Fruit fly (Drosophila melanogaster) whole organism, adult: ENCODE data around the gene CG1116.

Experiments used
- CG11617 ChIP-seq: fragments of 200-800 bp; sonication (Bioruptor generic); optimal IDR thresholded peaks from 2 replicates; lab custom pipeline; 2017; ENCODE audit warnings: mild to moderate bottlenecking, missing biosample characterization, missing genetic modification reagents, missing genetic modification characterization
- CG12768 ChIP-seq: fragments of 200-800 bp; sonication (Bioruptor generic); optimal IDR thresholded peaks from 2 replicates; lab custom pipeline; 2017; ENCODE audit warnings: missing biosample characterization, missing genetic modification characterization, mild to moderate bottlenecking, moderate library complexity, missing genetic modification reagents
- CG14711 ChIP-seq: fragments of 200-800 bp; sonication (Bioruptor generic); optimal IDR thresholded peaks from 2 replicates; lab custom pipeline; 2018; ENCODE audit warnings: missing biosample characterization, mild to moderate bottlenecking, missing genetic modification characterization, moderate library complexity
- CG1620 ChIP-seq: fragments of 200-800 bp; sonication (Bioruptor generic); optimal IDR thresholded peaks from 2 replicates; lab custom pipeline; 2016; ENCODE audit warnings: missing biosample characterization, missing genetic modification characterization
- CG33017 ChIP-seq: fragments of 200-800 bp; sonication (Bioruptor generic); optimal IDR thresholded peaks from 2 replicates; lab custom pipeline; 2018; ENCODE audit warnings: missing biosample characterization, mild to moderate bottlenecking, missing genetic modification characterization, moderate library complexity
- CG5204 ChIP-seq: fragments of 200-800 bp; sonication (Bioruptor generic); optimal IDR thresholded peaks from 2 replicates; lab custom pipeline; 2016; ENCODE audit warnings: missing biosample characterization, missing genetic modification characterization
- CG7045 ChIP-seq: fragments of 200-800 bp; sonication (Bioruptor generic); optimal IDR thresholded peaks from 2 replicates; lab custom pipeline; 2017; ENCODE audit warnings: missing biosample characterization, mild to moderate bottlenecking, missing genetic modification characterization
- CG7101 ChIP-seq: fragments of 200-800 bp; sonication (Bioruptor generic); optimal IDR thresholded peaks from 2 replicates; lab custom pipeline; 2018; ENCODE audit warnings: missing biosample characterization, mild to moderate bottlenecking, missing genetic modification characterization, moderate library complexity
- Clk ChIP-seq: fragments of 200-800 bp; sonication (Bioruptor generic); optimal IDR thresholded peaks from 2 replicates; lab custom pipeline; 2017; ENCODE audit warnings: missing biosample characterization, missing genetic modification characterization
- Crg-1 ChIP-seq: fragments of 200-800 bp; sonication (Bioruptor generic); optimal IDR thresholded peaks from 2 replicates; lab custom pipeline; 2016; ENCODE audit warnings: missing biosample characterization, missing genetic modification characterization
- Hr96 ChIP-seq: fragments of 200-800 bp; sonication (Bioruptor generic); optimal IDR thresholded peaks from 2 replicates; lab custom pipeline; 2016; ENCODE audit warnings: missing biosample characterization, missing genetic modification characterization
- Mnt ChIP-seq: fragments of 200-800 bp; sonication (Bioruptor generic); optimal IDR thresholded peaks from 2 replicates; lab custom pipeline; 2016; ENCODE audit warnings: missing biosample characterization, mild to moderate bottlenecking, missing genetic modification characterization
- bab1 ChIP-seq: fragments of 200-800 bp; sonication (Bioruptor generic); optimal IDR thresholded peaks from 3 replicates; lab custom pipeline; 2019; ENCODE audit warnings: missing biosample characterization, mild to moderate bottlenecking, missing genetic modification characterization, moderate library complexity
- cic ChIP-seq: fragments of 200-800 bp; sonication (Bioruptor generic); optimal IDR thresholded peaks from 2 replicates; lab custom pipeline; 2017; ENCODE audit warnings: missing biosample characterization, mild to moderate bottlenecking, missing genetic modification characterization, moderate library complexity
- cnc ChIP-seq, 2 experiments: fragments of >200 bp; optimal IDR thresholded peaks; 2 replicates each; lab custom pipeline; 2017
- kay ChIP-seq: fragments of 200-800 bp; sonication (Bioruptor generic); peaks from one replicate; lab custom pipeline; 2016; ENCODE audit warnings: missing biosample characterization, missing genetic modification characterization, borderline replicate concordance
- ovo ChIP-seq: fragments of 200-800 bp; sonication (Bioruptor generic); optimal IDR thresholded peaks from 2 replicates; lab custom pipeline; 2016; ENCODE audit warnings: missing biosample characterization, missing genetic modification characterization
- pad ChIP-seq: fragments of 200-800 bp; sonication (Bioruptor generic); optimal IDR thresholded peaks from 3 replicates; lab custom pipeline; 2017; ENCODE audit warnings: missing biosample characterization, missing genetic modification characterization, mild to moderate bottlenecking, moderate library complexity, missing genetic modification reagents
- tj ChIP-seq: fragments of 200-800 bp; sonication (Bioruptor generic); optimal IDR thresholded peaks from 3 replicates; lab custom pipeline; 2017; ENCODE audit warnings: missing biosample characterization, mild to moderate bottlenecking, missing genetic modification characterization, moderate library complexity
- toe ChIP-seq: fragments of 200-800 bp; sonication (Bioruptor generic); optimal IDR thresholded peaks from 2 replicates; lab custom pipeline; 2016; ENCODE audit warnings: missing biosample characterization, missing genetic modification characterization

The CG1116 gene

dm6 chr3R:5199581-5199980 lies 19.9 kb upstream of the CG1116 start:
- TF ChIP-seq cnc (optimal IDR thresholded peaks at IDR 0.05; lab: Kevin White, UChicago) (no peak), Crg-1 (GFP tag; lab: Kevin White, UChicago) (no peak), CG12768 (GFP tag; lab: Kevin White, UChicago) (no peak), CG7045 (GFP tag; lab: Kevin White, UChicago) (no peak), cic (GFP tag; lab: Kevin White, UChicago) (no peak), tj (GFP tag; lab: Kevin White, UChicago) (no peak), CG33017 (no peak), CG14711 (tag; lab: Kevin White, UChicago) (no peak), Hr96 (GFP tag; lab: Kevin White, UChicago) (no peak), pad (GFP tag; lab: Kevin White, UChicago) (no peak), CG11617 (GFP tag; lab: Kevin White, UChicago) (no peak), Clk (GFP tag; lab: Kevin White, UChicago) (no peak), Mnt (GFP tag; lab: Kevin White, UChicago) (no peak), kay (GFP tag; lab: Kevin White, UChicago) (no peak), ovo (GFP tag; lab: Kevin White, UChicago) (no peak), toe (no peak), CG1620 (no peak)

dm6 chr3R:5203796-5204195 lies 15.7 kb upstream of the CG1116 start:
- TF ChIP-seq ovo (GFP tag; lab: Kevin White, UChicago) = no peak
- TF ChIP-seq CG11617 (GFP tag; lab: Kevin White, UChicago) = no peak
- TF ChIP-seq CG7101 (tag; lab: Kevin White, UChicago) = no peak
- TF ChIP-seq pad (GFP tag; lab: Kevin White, UChicago) = no peak
- no peak for TF ChIP-seq CG14711 (tag; lab: Kevin White, UChicago)
- TF ChIP-seq kay (GFP tag; lab: Kevin White, UChicago) = no peak
- no peak for TF ChIP-seq bab1
- TF ChIP-seq Mnt (GFP tag; lab: Kevin White, UChicago) = no peak
- TF ChIP-seq Crg-1 (GFP tag; lab: Kevin White, UChicago) = no peak
- TF ChIP-seq Clk (GFP tag; lab: Kevin White, UChicago) = no peak
- TF ChIP-seq CG5204 (GFP tag; lab: Kevin White, UChicago) = no peak

- no peak for TF ChIP-seq CG33017
- no peak for TF ChIP-seq cnc (optimal IDR thresholded peaks at IDR 0.05; lab: Kevin White, UChicago)
- no peak for TF ChIP-seq CG1620
- TF ChIP-seq Clk (GFP tag; lab: Kevin White, UChicago) = no peak
- no peak for TF ChIP-seq CG11617 (GFP tag; lab: Kevin White, UChicago)
- peak; percentile 79 for TF ChIP-seq tj (GFP tag; lab: Kevin White, UChicago)
- no peak for TF ChIP-seq CG7101 (tag; lab: Kevin White, UChicago)
These were observed 14.0 kb upstream of the CG1116 start for dm6 chr3R:5205319-5206033.

- TF ChIP-seq CG14711 (tag; lab: Kevin White, UChicago) = no peak
- no peak for TF ChIP-seq CG7101 (tag; lab: Kevin White, UChicago)
- no peak for TF ChIP-seq CG1620
- TF ChIP-seq Mnt (GFP tag; lab: Kevin White, UChicago) = no peak
These were observed 12.0 kb upstream of the CG1116 start for dm6 chr3R:5207277-5208114.

dm6 chr3R:5208115-5208365 lies 11.4 kb upstream of the CG1116 start:
- no peak for TF ChIP-seq CG14711 (tag; lab: Kevin White, UChicago)
- TF ChIP-seq ovo (GFP tag; lab: Kevin White, UChicago) = no peak
- no peak for TF ChIP-seq CG1620
- TF ChIP-seq Hr96 (GFP tag; lab: Kevin White, UChicago) = no peak
- TF ChIP-seq CG33017 = no peak
- TF ChIP-seq CG5204 (GFP tag; lab: Kevin White, UChicago) = no peak

dm6 chr3R:5209481-5209880 lies 10.0 kb upstream of the CG1116 start:
- TF ChIP-seq CG14711 (tag; lab: Kevin White, UChicago) (peak; percentile 72), Clk (GFP tag; lab: Kevin White, UChicago) (peak; percentile 14), pad (GFP tag; lab: Kevin White, UChicago) (peak; percentile 27), bab1 (peak; percentile 58), toe (peak; percentile 41), CG12768 (GFP tag; lab: Kevin White, UChicago) (peak; percentile 86), CG7045 (GFP tag; lab: Kevin White, UChicago) (peak; percentile 83), CG1620 (no peak), ovo (GFP tag; lab: Kevin White, UChicago) (no peak), cic (GFP tag; lab: Kevin White, UChicago) (peak; percentile 54), CG33017 (peak; percentile 90), Mnt (GFP tag; lab: Kevin White, UChicago) (peak; percentile 12), cnc (optimal IDR thresholded peaks at IDR 0.05; lab: Kevin White, UChicago) (no peak), tj (GFP tag; lab: Kevin White, UChicago) (peak; percentile 2), kay (GFP tag; lab: Kevin White, UChicago) (no peak), CG11617 (GFP tag; lab: Kevin White, UChicago) (peak; percentile 2), CG7101 (tag; lab: Kevin White, UChicago) (peak; percentile 74), Hr96 (GFP tag; lab: Kevin White, UChicago) (peak; percentile 28), CG5204 (GFP tag; lab: Kevin White, UChicago) (peak; percentile 67), Crg-1 (GFP tag; lab: Kevin White, UChicago) (peak; percentile 44)
